Fruit fly (Drosophila melanogaster) S2 (cell line): Measurements from ENCODE around the gene CG15296.

Experiments used
- CG8478 ChIP-seq: fragments of >200 bp; optimal IDR thresholded peaks from 2 replicates; lab custom pipeline; 2018
- CTCF ChIP-seq, 2 experiments: fragments of >200 bp; optimal IDR thresholded peaks; 2 replicates each; lab custom pipeline; 2018

CG15296 gene

DNA sequence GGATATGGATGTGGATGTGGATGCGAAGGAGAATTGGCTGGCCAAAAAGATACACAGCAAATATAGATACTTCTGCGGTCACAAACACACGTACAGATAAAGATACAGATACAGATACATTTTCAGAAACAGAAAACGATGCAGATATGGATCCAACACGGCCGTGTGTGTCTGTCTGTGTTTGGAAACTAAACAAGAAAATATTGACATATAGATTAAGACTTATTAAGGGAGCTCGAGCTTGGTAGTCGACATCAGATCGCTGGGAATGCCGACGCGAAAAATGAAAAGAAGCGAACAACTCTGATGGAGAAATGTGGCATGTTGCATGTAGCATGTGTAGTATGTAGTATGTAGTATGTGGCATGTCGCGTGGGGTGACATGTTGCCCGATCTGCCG lies 15.7 kb upstream of the CG15296 start:
- TF ChIP-seq CTCF (optimal IDR thresholded peaks at IDR 0.05; lab: Kevin White, UChicago) (no peak), CG8478 (lab: Kevin White, UChicago) (no peak)

DNA sequence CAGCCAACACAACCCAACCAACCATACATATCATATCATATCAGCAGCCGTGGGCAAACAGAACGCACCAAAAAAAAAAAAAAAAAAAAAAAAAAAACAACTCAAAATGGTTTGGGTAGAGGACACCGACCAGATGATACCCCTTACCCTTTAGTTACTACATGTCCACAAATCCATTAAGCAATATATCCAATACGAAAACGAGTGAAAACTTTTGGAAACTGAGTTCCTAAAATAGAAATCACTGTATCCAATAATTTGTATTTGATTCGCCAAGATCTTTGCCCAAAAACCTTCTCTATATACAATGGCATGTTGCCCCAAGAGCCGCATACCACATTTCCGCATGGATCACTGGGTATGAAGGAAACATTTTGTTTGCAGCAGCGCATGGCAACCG lies 15.1 kb upstream of the CG15296 start:
- TF ChIP-seq CTCF (optimal IDR thresholded peaks at IDR 0.05; lab: Kevin White, UChicago) (no peak), CG8478 (lab: Kevin White, UChicago) (no peak)

DNA sequence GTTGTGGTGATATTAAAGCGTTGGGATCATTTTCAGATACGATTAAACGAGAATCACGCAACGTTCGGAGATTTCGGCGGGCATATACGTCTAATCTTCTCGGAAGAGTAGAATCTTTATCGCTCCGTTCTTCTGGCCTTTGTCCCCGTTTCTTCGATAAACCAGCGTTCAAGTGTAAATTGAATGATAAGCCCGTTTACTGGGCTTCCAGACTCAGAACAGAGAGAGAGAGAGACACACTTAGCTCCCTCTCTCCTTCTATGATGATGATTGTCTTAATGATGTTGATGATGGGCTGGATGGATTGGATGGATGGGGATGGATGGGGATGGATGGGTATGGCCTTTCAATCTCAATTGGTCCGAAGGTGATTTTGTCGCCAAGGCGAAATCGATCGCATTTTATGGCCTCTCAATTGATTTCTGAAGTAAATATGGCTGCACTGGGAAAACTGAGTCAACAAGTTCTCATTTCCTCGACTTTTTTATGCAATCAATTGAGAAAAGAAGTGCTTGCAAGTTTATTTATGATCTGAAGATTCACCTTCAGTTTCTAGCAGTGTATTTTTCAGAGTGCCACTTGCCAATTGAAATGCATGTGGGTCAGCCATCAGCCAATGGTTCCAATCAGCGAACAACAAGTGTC lies 14.2 kb upstream of the CG15296 start:
- no peak for TF ChIP-seq CTCF (optimal IDR thresholded peaks at IDR 0.05; lab: Kevin White, UChicago)

DNA sequence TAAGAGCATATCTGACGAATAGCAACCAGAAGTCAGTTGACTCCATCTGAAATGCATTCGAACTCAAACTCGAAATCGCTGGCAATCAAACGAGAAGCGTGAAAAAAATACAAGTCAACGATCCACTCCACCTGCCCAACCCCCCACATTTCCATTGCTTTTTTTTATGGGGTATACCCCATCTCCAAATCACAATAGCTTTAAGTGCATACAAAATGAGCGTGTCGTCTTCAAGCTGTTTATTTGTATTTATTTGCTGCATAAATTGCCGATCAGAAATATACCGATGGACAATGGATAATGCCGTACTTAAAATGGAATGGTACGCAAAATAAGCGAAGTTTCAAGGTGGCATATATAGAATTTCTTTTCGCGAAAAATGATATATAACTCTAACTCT lies 13.2 kb upstream of the CG15296 start:
- no peak for TF ChIP-seq CTCF (optimal IDR thresholded peaks at IDR 0.05; lab: Kevin White, UChicago)
- no peak for TF ChIP-seq CG8478 (lab: Kevin White, UChicago)

DNA sequence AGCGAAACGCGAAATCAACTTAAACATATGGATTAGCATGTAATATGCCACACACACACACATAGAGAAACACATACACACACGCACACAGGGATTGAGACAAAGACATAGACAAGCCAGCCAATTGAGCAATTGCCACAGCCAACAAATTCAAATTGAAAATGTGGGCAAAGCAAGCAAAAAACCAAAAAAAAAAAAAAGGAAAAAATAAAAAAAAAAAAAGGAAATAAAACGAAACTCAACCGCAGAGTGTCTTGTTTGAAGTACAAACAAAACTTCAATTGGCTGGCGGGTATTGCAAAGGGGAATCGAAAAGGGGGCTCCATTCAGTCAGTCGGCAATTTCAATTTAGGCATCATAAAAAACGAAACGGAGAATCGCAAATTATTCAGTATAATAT lies 11.4 kb upstream of the CG15296 start:
- TF ChIP-seq CG8478 (lab: Kevin White, UChicago) (no peak), CTCF (optimal IDR thresholded peaks at IDR 0.05; lab: Kevin White, UChicago) (no peak)

DNA sequence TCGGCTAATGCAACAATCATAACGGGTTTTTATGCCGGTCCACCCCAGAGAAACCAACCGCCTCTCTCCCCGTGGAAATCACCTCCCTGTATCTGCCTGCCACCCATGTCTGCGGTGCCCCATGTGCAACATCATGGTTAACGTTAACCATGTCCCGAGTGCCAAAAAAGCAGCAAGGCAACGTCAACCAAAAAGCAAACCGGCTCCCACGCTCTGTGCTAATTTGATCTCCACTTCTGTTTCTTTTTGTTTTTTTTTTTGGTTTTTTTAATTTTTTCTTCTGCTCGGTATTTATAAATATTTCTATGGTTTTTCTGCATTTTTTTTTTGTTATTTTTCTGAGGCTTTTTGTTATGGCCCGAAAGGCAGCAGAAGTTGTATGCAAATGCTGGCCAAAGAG lies 10.6 kb upstream of the CG15296 start:
- TF ChIP-seq CG8478 (lab: Kevin White, UChicago) (no peak), CTCF (optimal IDR thresholded peaks at IDR 0.05; lab: Kevin White, UChicago) (no peak)

DNA sequence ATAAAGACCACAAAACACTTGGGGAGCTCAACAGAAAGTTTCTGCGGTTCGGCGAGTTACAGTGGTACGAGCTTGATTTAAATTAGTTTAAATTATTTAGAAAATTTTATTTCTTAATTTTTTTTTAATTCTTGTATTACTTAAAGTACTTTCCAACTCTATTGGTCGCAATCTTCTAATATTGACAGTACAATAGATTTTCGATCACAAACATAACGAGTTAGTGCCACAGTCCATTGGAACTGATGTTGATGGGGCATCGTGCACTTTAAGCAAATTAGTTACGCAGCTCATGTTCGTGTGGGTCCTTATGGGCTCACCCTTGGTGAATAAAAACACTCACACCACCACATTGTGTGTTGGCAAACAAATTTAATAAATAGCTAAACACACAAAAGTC lies 7.2 kb upstream of the CG15296 start:
- TF ChIP-seq CG8478 (lab: Kevin White, UChicago) (no peak), CTCF (optimal IDR thresholded peaks at IDR 0.05; lab: Kevin White, UChicago) (no peak)

DNA sequence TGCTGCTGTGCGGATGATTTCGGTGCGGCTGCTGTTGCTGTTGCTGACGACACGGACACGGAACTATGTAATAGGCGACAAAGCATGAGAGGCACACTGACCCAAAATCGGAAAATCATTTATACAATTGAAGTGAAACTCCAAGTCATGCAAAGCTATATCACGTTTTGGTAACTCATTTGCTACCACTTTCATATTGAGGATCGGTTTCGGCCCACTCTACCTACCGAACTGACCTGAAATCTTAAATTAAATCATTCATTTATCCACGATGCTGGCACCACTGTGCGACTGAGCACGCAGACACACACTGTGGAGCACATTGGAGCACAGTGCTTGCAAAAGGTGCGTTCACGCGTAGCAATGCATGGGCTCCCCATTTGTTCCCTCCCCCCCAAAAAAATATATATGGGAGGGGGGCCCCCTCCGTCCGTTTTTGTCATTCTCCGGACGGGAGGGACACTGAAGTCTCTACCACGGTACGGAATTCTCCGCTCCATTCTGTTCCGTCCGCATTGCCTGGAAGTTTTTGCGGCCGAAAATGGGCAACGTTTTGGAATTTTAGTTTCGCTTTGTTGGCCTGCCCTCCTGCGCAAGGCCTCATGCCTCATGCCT lies 3.9 kb upstream of the CG15296 start:
- no peak for TF ChIP-seq CTCF (optimal IDR thresholded peaks at IDR 0.05; lab: Kevin White, UChicago)
- no peak for TF ChIP-seq CG8478 (lab: Kevin White, UChicago)

DNA sequence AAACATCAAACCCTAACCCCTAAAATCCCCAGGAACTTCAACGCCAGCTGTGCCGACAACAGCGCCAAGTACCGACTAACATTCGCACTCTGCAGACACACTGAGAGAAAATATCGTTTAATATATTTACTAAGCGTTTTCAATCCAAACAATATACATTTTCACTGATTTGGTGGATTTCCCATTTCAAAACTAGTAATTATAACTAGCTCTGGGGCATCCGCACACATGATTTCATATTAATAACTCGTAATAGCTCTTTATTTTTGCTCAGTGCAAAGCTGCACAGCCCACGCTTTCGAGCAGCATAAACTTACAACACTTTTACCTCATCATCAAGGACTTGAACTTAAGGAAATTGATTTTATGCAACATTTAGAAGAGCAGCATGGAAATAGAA lies 2.2 kb downstream of the CG15296 start:
- TF ChIP-seq CTCF (optimal IDR thresholded peaks at IDR 0.05; lab: Kevin White, UChicago), result no peak
- no peak for TF ChIP-seq CG8478 (lab: Kevin White, UChicago)

DNA sequence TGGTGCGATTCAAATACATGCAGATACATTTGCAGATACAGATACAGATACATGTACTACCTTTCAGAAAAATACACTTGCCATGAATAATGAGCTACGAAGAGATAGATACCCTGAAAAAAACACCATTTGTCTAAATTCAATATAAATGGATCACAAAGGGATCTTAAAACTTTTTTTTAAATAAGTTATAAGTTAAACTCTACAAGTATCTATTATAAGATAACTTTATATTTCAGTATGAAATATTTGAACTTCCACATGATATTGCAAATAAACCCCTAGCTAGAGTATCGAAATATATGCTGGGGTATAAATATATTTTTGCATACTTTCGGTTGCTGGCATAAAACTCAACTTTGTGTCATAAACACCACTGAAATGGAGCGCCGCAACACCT lies 5.0 kb downstream of the CG15296 start:
- TF ChIP-seq CTCF (optimal IDR thresholded peaks at IDR 0.05; lab: Kevin White, UChicago) (no peak), CG8478 (lab: Kevin White, UChicago) (no peak)

DNA sequence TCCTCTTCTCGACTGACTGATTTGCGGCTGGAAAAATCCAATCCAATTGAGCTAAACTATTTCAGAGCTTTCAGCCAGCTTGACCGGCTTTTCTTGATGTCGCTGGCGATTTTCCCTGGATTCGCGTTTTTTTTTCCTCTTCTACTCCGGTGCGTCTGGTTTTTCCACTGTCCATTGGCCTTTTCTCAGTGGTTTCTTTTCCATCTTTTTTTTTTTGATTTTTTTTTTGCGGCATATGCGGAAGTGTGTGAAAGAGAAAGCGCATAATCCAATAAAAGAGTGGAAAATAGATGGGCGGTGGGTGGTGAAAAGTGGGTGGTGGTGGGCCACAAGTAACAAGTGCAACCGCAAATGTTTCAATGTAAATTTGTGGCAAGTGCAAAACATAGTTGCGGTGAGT lies 8.3 kb downstream of the CG15296 start:
- TF ChIP-seq CG8478 (lab: Kevin White, UChicago) (no peak), CTCF (optimal IDR thresholded peaks at IDR 0.05; lab: Kevin White, UChicago) (no peak)

DNA sequence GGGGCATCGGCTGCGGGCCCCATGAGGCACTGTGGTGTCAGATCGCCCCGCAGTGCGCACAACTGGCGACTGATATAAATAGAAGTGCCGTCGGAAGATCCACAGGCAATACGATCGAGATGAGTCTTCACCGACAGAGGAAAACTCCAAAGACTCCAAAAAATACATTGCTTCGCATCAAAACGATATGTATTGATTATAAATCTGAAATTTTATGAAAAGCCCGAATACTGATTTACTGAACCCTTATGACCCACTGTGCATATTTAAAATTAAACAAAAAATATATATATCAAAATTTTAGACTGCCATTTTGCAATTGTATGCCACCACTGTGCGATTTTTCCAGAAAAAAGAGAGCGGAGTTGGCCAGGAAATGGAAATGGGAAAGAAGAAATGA lies 9.0 kb downstream of the CG15296 start:
- TF ChIP-seq CTCF (optimal IDR thresholded peaks at IDR 0.05; lab: Kevin White, UChicago) (no peak), CG8478 (lab: Kevin White, UChicago) (no peak)

DNA sequence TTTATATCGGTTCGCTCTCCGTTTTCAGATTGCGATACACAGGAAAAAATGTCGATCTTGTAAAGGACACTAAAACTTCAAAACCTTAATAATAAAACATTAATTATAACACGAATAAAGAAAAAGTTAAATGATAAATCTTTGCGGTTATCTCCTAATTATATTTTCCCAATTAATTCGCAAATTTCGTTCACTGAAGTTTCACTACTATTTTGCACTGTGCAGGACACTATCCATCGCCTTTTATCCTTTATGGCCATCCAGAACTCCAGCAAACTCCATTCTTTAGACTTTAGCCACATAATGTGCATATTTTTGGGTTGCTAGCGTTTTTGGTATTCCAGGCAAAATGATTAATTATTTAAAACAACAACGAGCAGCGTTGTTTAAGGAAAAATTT lies 17.3 kb downstream of the CG15296 start:
- TF ChIP-seq CG8478 (lab: Kevin White, UChicago), result no peak
- TF ChIP-seq CTCF (optimal IDR thresholded peaks at IDR 0.05; lab: Kevin White, UChicago), result no peak

DNA sequence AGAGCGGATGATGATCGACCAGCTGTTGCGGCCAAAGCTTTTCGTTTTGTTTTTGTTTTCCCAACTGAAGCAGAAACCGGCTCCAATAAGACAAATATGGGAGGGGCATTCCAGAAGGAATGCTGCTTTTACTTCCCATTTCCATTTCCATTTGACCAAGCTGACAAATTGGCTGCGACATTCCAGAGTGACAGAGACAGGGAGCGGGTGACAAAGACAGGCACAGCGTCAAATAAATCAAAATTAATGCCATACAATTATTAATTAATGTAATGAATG lies 18.6 kb downstream of the CG15296 start:
- TF ChIP-seq CTCF (optimal IDR thresholded peaks at IDR 0.05; lab: Kevin White, UChicago) (no peak), CG8478 (lab: Kevin White, UChicago) (no peak)

DNA sequence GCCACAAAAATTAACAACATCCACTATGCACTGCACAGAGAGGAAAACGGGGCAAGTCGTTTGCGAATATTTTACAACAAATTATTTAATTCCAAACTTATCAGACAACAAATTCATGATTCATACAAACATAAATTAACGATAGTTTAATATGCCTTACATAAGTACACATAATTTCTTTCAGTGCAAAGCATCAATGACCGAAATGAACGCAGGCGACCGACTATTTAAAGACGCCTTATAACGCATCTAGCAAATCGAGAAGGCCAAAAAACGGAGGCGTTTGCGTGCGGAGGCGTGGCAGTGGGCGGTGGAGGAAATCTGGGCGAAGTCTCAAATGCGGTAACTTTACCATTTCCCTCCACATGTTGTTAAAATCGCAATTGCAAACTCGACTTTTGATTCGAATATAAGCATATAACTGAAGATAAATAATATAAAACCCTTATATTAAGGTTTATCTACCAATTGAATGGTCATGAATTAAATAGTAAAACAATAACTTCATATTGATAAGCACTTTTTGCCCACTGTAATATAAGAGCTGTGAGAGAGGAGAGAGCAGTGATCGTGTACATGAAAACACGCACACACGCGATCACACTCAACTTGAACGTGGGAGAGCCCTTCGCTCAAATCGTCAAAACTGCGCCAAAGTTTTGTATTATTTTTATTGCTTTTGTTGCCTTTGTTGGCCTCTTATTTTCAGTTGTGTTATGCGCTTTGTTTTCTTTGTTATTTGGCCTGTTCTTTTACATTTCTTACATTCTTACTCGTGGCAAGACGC lies 19.1 kb downstream of the CG15296 start:
- TF ChIP-seq CTCF (optimal IDR thresholded peaks at IDR 0.05; lab: Kevin White, UChicago) (no peak), CG8478 (lab: Kevin White, UChicago) (no peak)

DNA sequence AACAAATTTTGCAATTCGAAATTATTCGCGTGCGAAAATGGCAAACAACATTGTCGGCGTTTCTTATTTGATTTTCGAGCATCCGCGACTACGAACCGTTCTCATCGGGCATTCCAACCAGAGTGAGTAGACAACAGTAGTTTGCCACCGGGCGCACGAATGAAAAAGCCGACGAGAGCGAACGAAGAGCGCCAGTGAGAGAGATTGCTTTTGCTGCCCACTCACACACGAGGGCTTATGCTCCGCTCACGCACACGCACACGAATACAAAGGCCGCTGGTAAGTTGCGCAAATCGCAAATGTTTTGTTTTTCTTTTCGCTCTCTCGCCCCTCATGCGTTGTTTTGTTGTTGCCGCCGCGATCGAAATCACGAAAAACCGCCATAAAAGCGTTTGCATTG lies 19.8 kb downstream of the CG15296 start:
- peak; percentile 70 for TF ChIP-seq CG8478 (lab: Kevin White, UChicago)
- no peak for TF ChIP-seq CTCF (optimal IDR thresholded peaks at IDR 0.05; lab: Kevin White, UChicago)
